Fruit fly (Drosophila melanogaster): ENCODE measurements around the gene CG13082.

Gene CG13082

dm6 chr2L:19571574-19572495 is 33.6 kb downstream of the CG13082 start (continued):
- TF ChIP-seq BtbVII (GFP tag; optimal IDR thresholded peaks at IDR 0.05) (peak; percentile 0), CG4730 (GFP tag; IDR thresholded peaks at IDR 0.05) (no peak), CG8290 (GFP tag; optimal IDR thresholded peaks at IDR 0.05) (no peak), CG8290 (tag; optimal IDR thresholded peaks at IDR 0.05) (peak in 1 of 2 experiments; percentile 41), Dref (GFP tag; IDR thresholded peaks at IDR 0.05) (no peak), CG8478 (optimal IDR thresholded peaks at IDR 0.05) (peak; percentile 94), onecut (GFP tag; IDR thresholded peaks at IDR 0.05) (no peak), az2 (GFP tag; optimal IDR thresholded peaks at IDR 0.05) (no peak), ci (GFP tag; IDR thresholded peaks at IDR 0.05) (peak; percentile 32; the same call in 1 of the 3 replicates), CG15269 (tag; optimal IDR thresholded peaks at IDR 0.05) (no peak), cg (GFP tag; optimal IDR thresholded peaks at IDR 0.05) (peak; percentile 98), kah (GFP tag; optimal IDR thresholded peaks at IDR 0.05) (no peak), unc-4 (GFP tag; IDR thresholded peaks at IDR 0.05; ENCODE audit: partially characterized antibody) (peak; percentile 31; the same call in 1 of the 2 replicates), CG18476 (GFP tag; optimal IDR thresholded peaks at IDR 0.05) (no peak), zen2 (GFP tag; IDR thresholded peaks at IDR 0.05; ENCODE audit: partially characterized antibody) (0 out of 3 replicates have a peak, but pooled peaks have one; percentile 38), CG34422 (GFP tag; IDR thresholded peaks at IDR 0.05) (peak; percentile 38; the same call in 1 of the 3 replicates), zf30C (GFP tag; optimal IDR thresholded peaks at IDR 0.05) (no peak), CG17385 (GFP tag; optimal IDR thresholded peaks at IDR 0.05) (peak; percentile 90), Adf1 (GFP tag; IDR thresholded peaks at IDR 0.05) (peak; percentile 53; the same call in 1 of the 2 replicates), CG3995 (GFP tag; optimal IDR thresholded peaks at IDR 0.05) (no peak), CG11085 (GFP tag; IDR thresholded peaks at IDR 0.05) (no peak), gsb (GFP tag; IDR thresholded peaks at IDR 0.05) (no peak), crol (GFP tag; IDR thresholded peaks at IDR 0.05) (peak; percentile 33; the same call in 1 of the 2 replicates), slp2 (GFP tag; optimal IDR thresholded peaks at IDR 0.05) (no peak), gro (GFP tag; optimal IDR thresholded peaks at IDR 0.05) (peak; percentile 38), hkb (optimal IDR thresholded peaks at IDR 0.05) (peak; percentile 51), hkb (GFP tag; IDR thresholded peaks at IDR 0.05) (peak; percentile 77), nom (GFP tag; optimal IDR thresholded peaks at IDR 0.05) (peak; percentile 34), nmo (GFP tag; optimal IDR thresholded peaks at IDR 0.05) (peak; percentile 46), E2f1 (GFP tag; IDR thresholded peaks at IDR 0.05) (no peak), cad (GFP tag; optimal IDR thresholded peaks at IDR 0.05) (peak; percentile 48), HmgD (GFP tag; optimal IDR thresholded peaks at IDR 0.05) (peak; percentile 16), HmgZ (tag; optimal IDR thresholded peaks at IDR 0.05) (peak; percentile 40), Xbp1 (GFP tag; optimal IDR thresholded peaks at IDR 0.05) (no peak), Pdp1 (GFP tag; optimal IDR thresholded peaks at IDR 0.05) (peak in 1 of 2 experiments; percentile 52), z (GFP tag; IDR thresholded peaks at IDR 0.05) (peak; percentile 76; the same call in 2 of the 3 replicates), corto (GFP tag; optimal IDR thresholded peaks at IDR 0.05) (no peak), CG34224 (GFP tag; IDR thresholded peaks at IDR 0.05; ENCODE audit: partially characterized antibody) (no peak), nerfin-1 (tag; optimal IDR thresholded peaks at IDR 0.05) (peak; percentile 100), fd3F (GFP tag; optimal IDR thresholded peaks at IDR 0.05) (no peak), Xrp1 (GFP tag; IDR thresholded peaks at IDR 0.05) (peak; percentile 6; the same call in 1 of the 2 replicates), CG1603 (tag; optimal IDR thresholded peaks at IDR 0.05) (peak; percentile 9), CG1832 (GFP tag; optimal IDR thresholded peaks at IDR 0.05) (peak; percentile 82), pros (GFP tag; optimal IDR thresholded peaks at IDR 0.05) (peak; percentile 79), CG15479 (GFP tag; optimal IDR thresholded peaks at IDR 0.05) (peak; percentile 94), Nf-YB (GFP tag; optimal IDR thresholded peaks at IDR 0.05) (no peak), Ssrp (tag; optimal IDR thresholded peaks at IDR 0.05) (peak; percentile 0), Oaz (GFP tag; IDR thresholded peaks at IDR 0.05) (no peak)
